Worm (Caenorhabditis elegans): ENCODE results near the gene fbxa-218.

DNA sequence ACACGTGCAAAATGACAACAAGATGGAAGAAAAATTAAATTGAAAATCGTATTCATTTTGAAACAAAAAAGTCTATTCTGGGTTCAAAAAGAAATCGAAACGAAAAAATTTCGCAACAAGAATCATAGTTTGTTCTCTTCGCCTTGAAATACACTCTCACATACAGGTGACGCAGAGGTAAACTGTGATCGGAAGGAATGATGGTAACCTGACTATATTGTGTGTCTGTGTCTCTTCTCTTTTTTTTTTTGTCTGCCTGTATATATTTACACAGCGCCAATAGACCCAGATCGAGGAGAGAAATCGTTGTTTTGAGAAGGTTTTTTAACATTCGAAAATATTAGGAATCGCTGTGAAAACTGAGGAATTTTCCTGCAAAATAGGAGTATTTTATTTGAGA, 12.2 kb upstream of the fbxa-218 start:
- TF ChIP-seq ama-1 (optimal IDR thresholded peaks at IDR 0.05) (no peak), tbx-37 (GFP tag; conservative IDR thresholded peaks at IDR 0.05) (no peak), hmbx-1 (tag; optimal IDR thresholded peaks at IDR 0.05) (no peak), ceh-36 (tag; optimal IDR thresholded peaks at IDR 0.05) (no peak), sea-1 (GFP tag; conservative IDR thresholded peaks at IDR 0.05) (no peak), pes-1 (GFP tag; IDR thresholded peaks at IDR 0.05) (no peak), ets-7 (tag; optimal IDR thresholded peaks at IDR 0.05) (no peak), F13C5.2 (tag; optimal IDR thresholded peaks at IDR 0.05) (no peak)

All from whole organism, early embryonic.